Fruit fly (Drosophila melanogaster) whole organism, wandering third instar larva: ENCODE results near the gene CG42269.

Source experiments
- Abd-B ChIP-seq: fragments of >200 bp; optimal IDR thresholded peaks from 2 replicates; lab custom pipeline; 2017; ENCODE audit warnings: missing biosample characterization, missing genetic modification characterization
- CG32264 ChIP-seq: fragments of 200-800 bp; sonication (Bioruptor generic); optimal IDR thresholded peaks from 2 replicates; lab custom pipeline; 2016; ENCODE audit warnings: missing biosample characterization, missing genetic modification characterization
- CG9705 ChIP-seq: fragments of 200-800 bp; sonication (Bioruptor generic); optimal IDR thresholded peaks from 2 replicates; lab custom pipeline; 2018; ENCODE audit warnings: missing biosample characterization, mild to moderate bottlenecking, missing genetic modification characterization
- CrebA ChIP-seq: fragments of 200-800 bp; sonication (Bioruptor generic); optimal IDR thresholded peaks from 2 replicates; lab custom pipeline; 2016; ENCODE audit warnings: missing biosample characterization, mild to moderate bottlenecking, missing genetic modification characterization, borderline replicate concordance
- Dfd ChIP-seq: fragments of >200 bp; optimal IDR thresholded peaks from 2 replicates; lab custom pipeline; 2017; ENCODE audit warnings: missing biosample characterization, missing genetic modification characterization
- HLH106 ChIP-seq: fragments of 200-800 bp; optimal IDR thresholded peaks from 3 replicates; lab custom pipeline; 2019; ENCODE audit warnings: missing biosample characterization, mild to moderate bottlenecking, missing genetic modification characterization, moderate library complexity
- Hnf4 ChIP-seq: fragments of 200-800 bp; sonication (Bioruptor generic); optimal IDR thresholded peaks from 2 replicates; lab custom pipeline; 2016; ENCODE audit warnings: missing biosample characterization, mild to moderate bottlenecking, missing genetic modification characterization
- Hr78 ChIP-seq: fragments of >200 bp; optimal IDR thresholded peaks from 2 replicates; lab custom pipeline; 2017; ENCODE audit warnings: missing biosample characterization, missing genetic modification characterization
- Hr83 ChIP-seq: fragments of 200-300 bp; sonication (Bioruptor generic); optimal IDR thresholded peaks from 2 replicates; lab custom pipeline; 2016; ENCODE audit warnings: missing biosample characterization, mild to moderate bottlenecking, missing genetic modification characterization, moderate library complexity; ENCODE audit not compliant: poor library complexity, severe bottlenecking
- Jra ChIP-seq: sonication (Bioruptor generic); optimal IDR thresholded peaks from 2 replicates; lab custom pipeline; 2016; ENCODE audit warnings: missing biosample characterization, missing genetic modification characterization
- Mio ChIP-seq: sonication (Bioruptor generic); optimal IDR thresholded peaks from 2 replicates; lab custom pipeline; 2016; ENCODE audit warnings: missing biosample characterization, missing genetic modification characterization
- Myc ChIP-seq: fragments of >200 bp; optimal IDR thresholded peaks from 2 replicates; lab custom pipeline; 2017
- OdsH ChIP-seq: fragments of 200-800 bp; sonication (Bioruptor generic); optimal IDR thresholded peaks from 2 replicates; lab custom pipeline; 2016; ENCODE audit warnings: missing biosample characterization, mild to moderate bottlenecking, missing genetic modification characterization
- Rel ChIP-seq, 2 experiments: fragments of 200-800 bp; sonication (Bioruptor generic) in 1 of 2; optimal IDR thresholded peaks; 2 replicates in 1 of 2; 3 replicates in 1 of 2; lab custom pipeline; 2016 to 2019; ENCODE audit warnings: mild to moderate bottlenecking in 2 of 2, missing biosample characterization in 2 of 2, missing genetic modification characterization in 2 of 2, moderate library complexity in 1 of 2
- Sp1 ChIP-seq: fragments of 200-800 bp; sonication (Bioruptor generic); optimal IDR thresholded peaks from 3 replicates; lab custom pipeline; 2019; ENCODE audit warnings: missing biosample characterization, mild to moderate bottlenecking, missing genetic modification characterization, moderate library complexity
- Vsx2 ChIP-seq: fragments of 200-300, 225-300 bp; sonication (Bioruptor generic); optimal IDR thresholded peaks from 2 replicates; lab custom pipeline; 2018; ENCODE audit warnings: missing biosample characterization, missing genetic modification characterization; ENCODE audit not compliant: partially characterized antibody
- br ChIP-seq: fragments of 200-800 bp; sonication (Bioruptor generic); optimal IDR thresholded peaks from 2 replicates; lab custom pipeline; 2016; ENCODE audit warnings: missing biosample characterization, missing genetic modification characterization
- brk ChIP-seq: fragments of 200-800 bp; sonication (Bioruptor generic); optimal IDR thresholded peaks from 2 replicates; lab custom pipeline; 2016; ENCODE audit warnings: missing biosample characterization, mild to moderate bottlenecking, missing genetic modification characterization
- dmrt93B ChIP-seq: fragments of 200-800 bp; sonication (Bioruptor generic); optimal IDR thresholded peaks from 2 replicates; lab custom pipeline; 2018; ENCODE audit warnings: missing biosample characterization, mild to moderate bottlenecking, missing genetic modification characterization
- dsf ChIP-seq: sonication (Bioruptor generic); optimal IDR thresholded peaks from 2 replicates; lab custom pipeline; 2016; ENCODE audit warnings: missing biosample characterization, missing genetic modification characterization, borderline replicate concordance
- ey ChIP-seq: fragments of 200-800 bp; sonication (Bioruptor generic); optimal IDR thresholded peaks from 2 replicates; lab custom pipeline; 2016; ENCODE audit warnings: missing biosample characterization, missing genetic modification characterization
- foxo ChIP-seq, 2 experiments: fragments of 200-800 bp; sonication (Bioruptor generic); optimal IDR thresholded peaks; 2 replicates in 1 of 2; 3 replicates in 1 of 2; lab custom pipeline; 2016 to 2017; ENCODE audit warnings: missing biosample characterization in 2 of 2, missing genetic modification characterization in 2 of 2
- fru ChIP-seq: fragments of 200-800 bp; sonication (Bioruptor generic); optimal IDR thresholded peaks from 3 replicates; lab custom pipeline; 2016; ENCODE audit warnings: missing biosample characterization, mild to moderate bottlenecking, missing genetic modification characterization
- h ChIP-seq: fragments of 200-800 bp; sonication (Bioruptor generic); optimal IDR thresholded peaks from 3 replicates; lab custom pipeline; 2016; ENCODE audit warnings: missing biosample characterization, mild to moderate bottlenecking, missing genetic modification characterization
- lola ChIP-seq: fragments of >200 bp; optimal IDR thresholded peaks from 2 replicates; lab custom pipeline; 2017; ENCODE audit warnings: missing biosample characterization, missing genetic modification characterization
- pan ChIP-seq: fragments of >200 bp; optimal IDR thresholded peaks from 2 replicates; lab custom pipeline; 2017
- psq ChIP-seq: fragments of 200-800 bp; sonication (Bioruptor generic); optimal IDR thresholded peaks from 3 replicates; lab custom pipeline; 2017; ENCODE audit warnings: missing biosample characterization, mild to moderate bottlenecking, missing genetic modification characterization, moderate library complexity
- rgr ChIP-seq: fragments of 200-800 bp; sonication (Bioruptor generic); optimal IDR thresholded peaks from 3 replicates; lab custom pipeline; 2016; ENCODE audit warnings: missing biosample characterization, mild to moderate bottlenecking, missing genetic modification characterization
- sage ChIP-seq: fragments of 200-800 bp; sonication (Bioruptor generic); optimal IDR thresholded peaks from 2 replicates; lab custom pipeline; 2016; ENCODE audit warnings: missing biosample characterization, mild to moderate bottlenecking, missing genetic modification characterization
- tai ChIP-seq: sonication (Bioruptor generic); optimal IDR thresholded peaks from 2 replicates; lab custom pipeline; 2016; ENCODE audit warnings: missing biosample characterization, missing genetic modification characterization
- usp ChIP-seq: fragments of >200 bp; optimal IDR thresholded peaks from 2 replicates; lab custom pipeline; 2017; ENCODE audit warnings: missing biosample characterization, missing genetic modification characterization
- woc ChIP-seq: sonication (Bioruptor generic); optimal IDR thresholded peaks from 2 replicates; lab custom pipeline; 2016; ENCODE audit warnings: missing biosample characterization, mild to moderate bottlenecking, missing genetic modification characterization

Gene CG42269

DNA sequence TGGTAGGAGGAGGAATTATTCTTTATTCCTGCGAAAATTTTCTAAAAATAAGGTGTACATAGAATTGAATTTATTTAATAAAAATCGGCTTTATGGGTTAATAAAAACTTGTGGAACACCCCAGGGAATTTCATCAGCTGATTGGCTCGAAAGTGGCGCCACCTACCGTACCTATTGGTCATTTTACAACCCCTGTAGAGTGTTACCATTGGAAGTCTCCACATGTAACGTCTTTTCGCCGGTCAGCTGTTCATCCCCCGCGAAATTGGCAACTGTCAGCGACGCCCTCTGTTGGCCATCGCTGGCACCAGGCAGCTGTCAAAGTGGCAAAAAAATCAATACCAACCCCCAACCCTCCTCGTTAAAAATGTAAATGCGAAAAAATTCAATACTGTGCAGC is 16.5 kb downstream of the CG42269 start, which contains the start of gene CG13293:
CG13293 (plus strand) TSS at position 323 of the 400 bp plus-strand sequence.
- no peak for TF ChIP-seq OdsH (GFP tag; lab: Kevin White, UChicago)
- no peak for TF ChIP-seq Hnf4 (GFP tag; lab: Kevin White, UChicago)
- no peak for TF ChIP-seq dsf
- no peak for TF ChIP-seq HLH106 (tag; lab: Kevin White, UChicago)
- no peak for TF ChIP-seq Myc
- no peak for TF ChIP-seq psq (GFP tag; lab: Kevin White, UChicago)
- TF ChIP-seq Vsx2 (GFP tag; lab: Kevin White, UChicago): no peak
- TF ChIP-seq Jra (GFP tag; lab: Kevin White, UChicago): no peak
- TF ChIP-seq woc (GFP tag; lab: Kevin White, UChicago): no peak
- TF ChIP-seq brk: no peak
- no peak for TF ChIP-seq br (GFP tag; lab: Kevin White, UChicago)
- no peak for TF ChIP-seq Rel (GFP tag; optimal IDR thresholded peaks at IDR 0.05; lab: Kevin White, UChicago)
- no peak for TF ChIP-seq Rel (tag; optimal IDR thresholded peaks at IDR 0.05; lab: Kevin White, UChicago)
- no peak for TF ChIP-seq Dfd (GFP tag; lab: Kevin White, UChicago)
- no peak for TF ChIP-seq pan (lab: Kevin White, UChicago)
- TF ChIP-seq Abd-B (GFP tag; lab: Kevin White, UChicago): no peak
- TF ChIP-seq Hr83 (GFP tag; lab: Kevin White, UChicago): no peak
- TF ChIP-seq usp (GFP tag; lab: Kevin White, UChicago): no peak

DNA sequence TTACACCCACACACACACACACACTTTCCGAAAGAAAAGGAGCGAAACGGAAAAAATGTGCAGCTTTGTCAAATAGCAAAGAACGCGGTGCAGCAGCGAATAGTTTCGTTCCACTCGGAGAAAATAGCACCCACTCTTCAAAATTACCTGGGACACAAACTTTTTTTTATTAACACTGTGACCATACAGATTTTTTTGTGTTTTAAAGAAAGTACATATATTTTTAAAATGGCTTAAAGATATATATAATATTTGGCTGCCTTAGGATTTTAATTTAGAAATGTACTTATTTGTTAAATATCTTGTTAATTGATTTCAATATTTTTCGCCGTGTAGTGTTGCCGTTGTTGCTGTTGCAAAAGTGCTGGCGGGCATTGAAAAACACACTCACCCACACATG is 18.4 kb downstream of the CG42269 start:
- TF ChIP-seq fru (GFP tag; lab: Kevin White, UChicago) (no peak), brk (no peak), Hr78 (GFP tag; lab: Kevin White, UChicago) (no peak), Hr83 (GFP tag; lab: Kevin White, UChicago) (no peak), CrebA (GFP tag; lab: Kevin White, UChicago) (no peak), Myc (no peak), CG32264 (GFP tag; lab: Kevin White, UChicago) (no peak), pan (lab: Kevin White, UChicago) (no peak), Sp1 (no peak), h (GFP tag; lab: Kevin White, UChicago) (no peak), CG9705 (GFP tag; lab: Kevin White, UChicago) (no peak), dmrt93B (GFP tag; lab: Kevin White, UChicago) (no peak), tai (GFP tag; lab: Kevin White, UChicago) (no peak), Rel (GFP tag; optimal IDR thresholded peaks at IDR 0.05; lab: Kevin White, UChicago) (no peak), Rel (tag; optimal IDR thresholded peaks at IDR 0.05; lab: Kevin White, UChicago) (no peak)
- TF ChIP-seq, all 38 proteins: peak for 0

DNA sequence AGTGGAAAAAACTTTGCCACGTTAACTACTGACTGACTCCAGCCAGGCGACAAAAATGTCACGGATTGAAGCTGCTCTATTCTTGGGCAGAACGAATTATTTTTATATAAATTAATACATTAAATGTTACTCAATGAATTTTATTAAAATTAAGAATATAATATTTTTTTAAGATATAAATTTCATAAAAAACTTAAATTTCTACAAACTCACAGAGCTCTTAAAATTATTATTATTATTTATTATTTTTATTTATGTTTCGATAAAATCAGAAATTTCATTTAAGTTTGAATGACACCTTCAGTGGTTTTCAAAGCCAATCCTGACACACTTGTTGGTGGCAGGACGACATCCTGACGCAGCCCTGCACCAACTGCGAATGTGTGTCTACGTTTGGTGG is 19.1 kb downstream of the CG42269 start:
- peak; percentile 30 for TF ChIP-seq HLH106 (tag; lab: Kevin White, UChicago)
- TF ChIP-seq psq (GFP tag; lab: Kevin White, UChicago): peak; percentile 42
- peak; percentile 23 for TF ChIP-seq OdsH (GFP tag; lab: Kevin White, UChicago)
- peak; percentile 32 for TF ChIP-seq Sp1
- no peak for TF ChIP-seq dsf
- TF ChIP-seq Mio: no peak
- peak; percentile 21 for TF ChIP-seq h (GFP tag; lab: Kevin White, UChicago)
- peak; percentile 30 for TF ChIP-seq rgr (GFP tag; lab: Kevin White, UChicago)
- peak in 1 of 2 experiments; percentile 24 for TF ChIP-seq foxo (GFP tag; optimal IDR thresholded peaks at IDR 0.05; lab: Kevin White, UChicago)

DNA sequence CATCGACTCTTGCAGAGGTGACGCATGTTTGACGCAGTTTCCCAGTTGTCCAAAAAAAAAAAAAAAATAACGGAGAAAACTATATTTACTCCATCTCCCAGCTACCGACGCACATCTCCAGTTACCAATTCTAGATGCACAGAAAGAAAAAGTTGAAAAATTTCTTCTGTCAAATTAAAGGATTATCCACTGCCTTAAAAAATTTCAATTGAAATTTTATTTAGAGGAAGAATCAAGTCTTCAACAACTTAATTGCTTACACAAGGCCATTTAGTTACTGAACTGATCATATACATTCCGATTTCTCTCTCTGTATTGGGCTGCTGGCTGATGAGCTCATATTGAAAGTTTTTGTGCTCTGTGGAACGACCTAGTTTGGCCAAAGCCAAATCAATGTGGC is 19.9 kb downstream of the CG42269 start:
- TF ChIP-seq ey (GFP tag; lab: Kevin White, UChicago): no peak
- no peak for TF ChIP-seq Mio
- TF ChIP-seq Vsx2 (GFP tag; lab: Kevin White, UChicago): no peak
- no peak for TF ChIP-seq tai (GFP tag; lab: Kevin White, UChicago)
- TF ChIP-seq br (GFP tag; lab: Kevin White, UChicago): no peak
- TF ChIP-seq foxo (GFP tag; optimal IDR thresholded peaks at IDR 0.05; lab: Kevin White, UChicago): peak in 1 of 2 experiments; percentile 0
- TF ChIP-seq, all 38 proteins: peak for 1

DNA sequence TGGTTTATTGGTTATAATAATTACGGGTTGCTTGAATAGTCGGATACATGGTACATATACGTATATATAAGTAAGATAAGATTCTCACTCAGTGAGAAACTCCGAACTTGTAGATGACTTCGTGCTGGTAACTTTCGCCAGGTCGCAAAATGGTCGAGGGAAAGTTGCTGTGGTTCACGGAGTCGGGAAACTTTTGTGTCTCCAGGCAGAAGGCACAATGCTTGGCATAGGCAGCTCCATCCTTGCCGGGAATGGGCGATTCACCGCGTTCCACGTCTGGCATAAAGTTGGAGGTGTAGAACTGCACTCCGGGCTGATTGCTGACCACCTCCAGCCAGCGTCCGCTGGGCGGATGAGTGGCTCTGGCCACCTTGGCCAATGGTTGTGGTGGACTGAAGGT is 27.1 kb downstream of the CG42269 start, which contains the start of gene CG10469:
CG10469 (minus strand) TSS at position 101 of the 400 bp plus-strand sequence.
- TF ChIP-seq pan (lab: Kevin White, UChicago) (no peak), Jra (GFP tag; lab: Kevin White, UChicago) (no peak), CG32264 (GFP tag; lab: Kevin White, UChicago) (no peak), lola (GFP tag; lab: Kevin White, UChicago) (no peak), sage (GFP tag; lab: Kevin White, UChicago) (no peak), HLH106 (tag; lab: Kevin White, UChicago) (no peak), dmrt93B (GFP tag; lab: Kevin White, UChicago) (no peak), Hr83 (GFP tag; lab: Kevin White, UChicago) (no peak), foxo (GFP tag; optimal IDR thresholded peaks at IDR 0.05; lab: Kevin White, UChicago) (no peak), psq (GFP tag; lab: Kevin White, UChicago) (no peak)
